Fruit fly (Drosophila melanogaster): ENCODE data around the gene Srp68.
A peak's percentile ranks its signal among the peaks of the same experiment; 100 is the strongest.

The Srp68 gene

DNA sequence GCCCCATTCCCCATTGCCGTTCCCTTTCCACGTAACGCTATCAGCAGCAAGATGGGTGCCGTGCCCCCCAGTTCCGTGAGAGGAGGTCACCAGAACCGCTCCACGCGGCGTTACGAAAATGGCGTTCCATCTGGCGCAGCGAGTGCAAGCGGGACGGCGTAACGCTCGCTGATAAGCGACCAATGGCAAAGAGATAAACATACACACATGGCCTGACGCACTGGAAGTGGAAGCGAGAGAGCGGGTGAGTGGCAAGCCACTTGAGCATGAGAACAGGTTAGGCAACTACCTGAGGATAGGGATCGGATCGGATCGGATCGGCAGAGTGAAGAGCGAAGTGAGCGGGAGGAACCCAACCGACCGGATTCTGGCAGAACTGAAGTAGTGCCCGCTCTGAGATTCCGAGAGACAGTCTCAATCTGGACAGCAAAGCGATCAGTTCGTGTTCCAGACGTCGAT lies 30.0 kb downstream of the Srp68 start, which contains the start of gene Doc3 (continued):
- TF ChIP-seq otp (GFP tag; IDR thresholded peaks at IDR 0.05) = no peak
- peak in 1 of 2 experiments; percentile 74 for TF ChIP-seq Pdp1 (GFP tag; optimal IDR thresholded peaks at IDR 0.05)
- no peak for TF ChIP-seq bigmax (GFP tag; optimal IDR thresholded peaks at IDR 0.05)
- TF ChIP-seq cato (GFP tag; optimal IDR thresholded peaks at IDR 0.05; ENCODE audit: borderline replicate concordance) = no peak
- no peak for TF ChIP-seq CG9727 (GFP tag; optimal IDR thresholded peaks at IDR 0.05)
- TF ChIP-seq wor (GFP tag; IDR thresholded peaks at IDR 0.05) = no peak
- no peak for TF ChIP-seq Ptx1 (GFP tag; IDR thresholded peaks at IDR 0.05)
- no peak for TF ChIP-seq Hmr (GFP tag; optimal IDR thresholded peaks at IDR 0.05)
- no peak for TF ChIP-seq Bteb2 (GFP tag; optimal IDR thresholded peaks at IDR 0.05)
- peak; percentile 85 for TF ChIP-seq ftz-f1 (GFP tag; optimal IDR thresholded peaks at IDR 0.05)
- no peak for TF ChIP-seq Sox102F (GFP tag; optimal IDR thresholded peaks at IDR 0.05)
- TF ChIP-seq CG14050 (GFP tag; IDR thresholded peaks at IDR 0.05) = no peak
- TF ChIP-seq peb (GFP tag; IDR thresholded peaks at IDR 0.05) = no peak
- no peak for TF ChIP-seq ranshi (GFP tag; IDR thresholded peaks at IDR 0.05)
- no peak for TF ChIP-seq ac (GFP tag; optimal IDR thresholded peaks at IDR 0.05)
- no peak for TF ChIP-seq dmrt99B (tag; optimal IDR thresholded peaks at IDR 0.05)
- TF ChIP-seq CHES-1-like (GFP tag; optimal IDR thresholded peaks at IDR 0.05) = no peak
- no peak for TF ChIP-seq CG7372 (GFP tag; IDR thresholded peaks at IDR 0.05)
- TF ChIP-seq CG4404 (GFP tag; IDR thresholded peaks at IDR 0.05) = no peak
- no peak for TF ChIP-seq lab (GFP tag; optimal IDR thresholded peaks at IDR 0.05)
- no peak for TF ChIP-seq MTF-1 (GFP tag; optimal IDR thresholded peaks at IDR 0.05; ENCODE audit: borderline replicate concordance)
- TF ChIP-seq zen (tag; optimal IDR thresholded peaks at IDR 0.05) = no peak
- TF ChIP-seq fru (optimal IDR thresholded peaks at IDR 0.05) = no peak
- no peak for TF ChIP-seq dati (GFP tag; IDR thresholded peaks at IDR 0.05)
- TF ChIP-seq nmo (GFP tag; optimal IDR thresholded peaks at IDR 0.05) = no peak
- no peak for TF ChIP-seq CG1792 (GFP tag; optimal IDR thresholded peaks at IDR 0.05)
- no peak for TF ChIP-seq CG8765 (GFP tag; IDR thresholded peaks at IDR 0.05)
- TF ChIP-seq phol (tag; optimal IDR thresholded peaks at IDR 0.05) = peak; percentile 82
- peak; percentile 79 for TF ChIP-seq CG12769 (tag; optimal IDR thresholded peaks at IDR 0.05)
- TF ChIP-seq crp (GFP tag; optimal IDR thresholded peaks at IDR 0.05) = no peak
- no peak for TF ChIP-seq tup (GFP tag; optimal IDR thresholded peaks at IDR 0.05)
- TF ChIP-seq br (optimal IDR thresholded peaks at IDR 0.05) = no peak
- peak; percentile 38 for TF ChIP-seq vfl (GFP tag; optimal IDR thresholded peaks at IDR 0.05)
- TF ChIP-seq rib (GFP tag; IDR thresholded peaks at IDR 0.05) = 0 out of 2 replicates have a peak, but pooled peaks have one; percentile 36
- no peak for TF ChIP-seq CG4854 (GFP tag; optimal IDR thresholded peaks at IDR 0.05)
- no peak for TF ChIP-seq CG4360 (GFP tag; IDR thresholded peaks at IDR 0.05)
- TF ChIP-seq knrl (GFP tag; IDR thresholded peaks at IDR 0.05; ENCODE audit: partially characterized antibody) = no peak
- peak; percentile 92 for TF ChIP-seq CG1832 (GFP tag; optimal IDR thresholded peaks at IDR 0.05)
- TF ChIP-seq CG2889 (GFP tag; IDR thresholded peaks at IDR 0.05) = no peak
- TF ChIP-seq mam (GFP tag; optimal IDR thresholded peaks at IDR 0.05) = no peak
- TF ChIP-seq so (GFP tag; IDR thresholded peaks at IDR 0.05) = 0 out of 3 replicates have a peak, but pooled peaks have one; percentile 24
- TF ChIP-seq stc (GFP tag; IDR thresholded peaks at IDR 0.05) = no peak
- no peak for TF ChIP-seq HmgD (GFP tag; optimal IDR thresholded peaks at IDR 0.05)
- no peak for TF ChIP-seq CG9797 (GFP tag; optimal IDR thresholded peaks at IDR 0.05)
- TF ChIP-seq danr (GFP tag; IDR thresholded peaks at IDR 0.05) = no peak
- no peak for TF ChIP-seq CG12155 (GFP tag; optimal IDR thresholded peaks at IDR 0.05)
- no peak for TF ChIP-seq CG18476 (GFP tag; optimal IDR thresholded peaks at IDR 0.05)
- TF ChIP-seq CG30020 (tag; optimal IDR thresholded peaks at IDR 0.05) = no peak
- no peak for TF ChIP-seq onecut (GFP tag; IDR thresholded peaks at IDR 0.05)
- no peak for TF ChIP-seq D (optimal IDR thresholded peaks at IDR 0.05)
- TF ChIP-seq D (GFP tag; optimal IDR thresholded peaks at IDR 0.05) = no peak
- TF ChIP-seq CG7271 (tag; optimal IDR thresholded peaks at IDR 0.05) = no peak
- no peak for TF ChIP-seq CG10654 (GFP tag; optimal IDR thresholded peaks at IDR 0.05)
